Worm (Caenorhabditis elegans) whole organism, young adult: ENCODE results near the gene cng-3.
A peak's percentile ranks its signal among the peaks of the same experiment; 100 is the strongest.

ENCODE experiments used
- B0336.3 ChIP-seq: fragments of 200-800 bp; sonication (Bioruptor generic); IDR thresholded peaks from 2 replicates; pipeline ENCODE4 v1.3.6; 2022; ENCODE audit warnings: missing genetic modification characterization, missing compliant biosample characterization
- C06A6.2 ChIP-seq: fragments of 200-800 bp; sonication (Bioruptor generic); conservative IDR thresholded peaks from 2 replicates; pipeline ENCODE4 v1.3.6; 2022; ENCODE audit warnings: missing genetic modification characterization, missing compliant biosample characterization
- F23B12.7 ChIP-seq: sonication (generic microtip); optimal IDR thresholded peaks from 2 replicates; lab custom pipeline; 2017; ENCODE audit warnings: missing genetic modification characterization, mild to moderate bottlenecking, missing compliant biosample characterization, antibody characterized with exemption, moderate library complexity; ENCODE audit not compliant: insufficient read depth
- F55B11.4 ChIP-seq: sonication (generic microtip); optimal IDR thresholded peaks from 2 replicates; lab custom pipeline; 2016; ENCODE audit warnings: missing compliant biosample characterization, missing genetic modification characterization, borderline replicate concordance; ENCODE audit not compliant: insufficient read depth
- Y53F4B.3 ChIP-seq: fragments of 200-800 bp; sonication (Bioruptor generic); IDR thresholded peaks from 2 replicates; pipeline ENCODE4 v1.3.6; 2022; ENCODE audit warnings: missing genetic modification reagents, missing genetic modification characterization, missing compliant biosample characterization
- Y79H2A.3 ChIP-seq: fragments of 200-800 bp; sonication (Bioruptor generic); conservative IDR thresholded peaks from 2 replicates; pipeline ENCODE4 v1.3.6; 2022; ENCODE audit warnings: missing genetic modification reagents, missing genetic modification characterization, missing compliant biosample characterization
- Y95B8A.8 ChIP-seq: fragments of 200-800 bp; sonication (Bioruptor generic); IDR thresholded peaks from 2 replicates; pipeline ENCODE4 v1.3.6; 2022; ENCODE audit warnings: missing genetic modification reagents, missing genetic modification characterization, missing compliant biosample characterization
- atf-7 ChIP-seq: sonication (generic microtip); optimal IDR thresholded peaks from 2 replicates; lab custom pipeline; 2017; ENCODE audit warnings: mild to moderate bottlenecking, missing genetic modification characterization, missing compliant biosample characterization
- attf-3 ChIP-seq: fragments of 200-800 bp; sonication (Bioruptor generic); conservative IDR thresholded peaks from 2 replicates; pipeline ENCODE4 v1.3.6; 2022; ENCODE audit warnings: missing genetic modification reagents, missing genetic modification characterization, missing compliant biosample characterization
- attf-5 ChIP-seq: fragments of 200-800 bp; sonication (Bioruptor generic); optimal IDR thresholded peaks from 2 replicates; lab custom pipeline; 2018; ENCODE audit warnings: mild to moderate bottlenecking, missing genetic modification characterization, missing compliant biosample characterization
- ccch-3 ChIP-seq: fragments of 200-800 bp; sonication (Bioruptor generic); optimal IDR thresholded peaks from 2 replicates; lab custom pipeline; 2018; ENCODE audit warnings: mild to moderate bottlenecking, missing genetic modification characterization, missing compliant biosample characterization
- cebp-1 ChIP-seq, 2 experiments: fragments of 200-800 bp in 1 of 2; sonication (Bioruptor generic) in 1 of 2; sonication (generic microtip) in 1 of 2; IDR thresholded peaks in 1 of 2; optimal IDR thresholded peaks in 1 of 2; 2 replicates each; pipeline versions ENCODE4 v1.3.6 to Lab custom; 2017 to 2022; ENCODE audit warnings: missing compliant biosample characterization in 2 of 2, missing genetic modification characterization in 2 of 2, mild to moderate bottlenecking in 1 of 2, missing genetic modification reagents in 1 of 2, moderate library complexity in 1 of 2
- ceh-100 ChIP-seq: fragments of 200-800 bp; sonication (Bioruptor generic); IDR thresholded peaks from 2 replicates; pipeline ENCODE4 v1.3.6; 2022; ENCODE audit warnings: missing genetic modification reagents, missing genetic modification characterization, missing compliant biosample characterization
- ceh-40 ChIP-seq: fragments of 200-800 bp; sonication (Bioruptor generic); IDR thresholded peaks from 2 replicates; pipeline ENCODE4 v1.3.6; 2022; ENCODE audit warnings: missing genetic modification characterization, missing compliant biosample characterization
- ceh-91 ChIP-seq: fragments of 200-800 bp; sonication (Bioruptor generic); IDR thresholded peaks from 2 replicates; pipeline ENCODE4 v1.3.6; 2022; ENCODE audit warnings: missing genetic modification reagents, missing genetic modification characterization, missing compliant biosample characterization
- dox-1 ChIP-seq: fragments of 200-800 bp; sonication (Bioruptor generic); IDR thresholded peaks from 2 replicates; pipeline ENCODE4 v1.3.6; 2022; ENCODE audit warnings: missing genetic modification reagents, missing genetic modification characterization, missing compliant biosample characterization
- efl-1 ChIP-seq: fragments of 150-350 bp; optimal IDR thresholded peaks from 2 replicates; lab custom pipeline; 2014; ENCODE audit warnings: missing biosample characterization, missing genetic modification reagents, missing genetic modification characterization
- egl-18 ChIP-seq: fragments of 200-800 bp; sonication (Bioruptor generic); IDR thresholded peaks from 2 replicates; pipeline ENCODE4 v1.3.6; 2022; ENCODE audit warnings: missing genetic modification reagents, missing genetic modification characterization, missing compliant biosample characterization
- ets-4 ChIP-seq: fragments of 200-800 bp; sonication (Bioruptor generic); optimal IDR thresholded peaks from 2 replicates; lab custom pipeline; 2018; ENCODE audit warnings: mild to moderate bottlenecking, missing genetic modification characterization, missing compliant biosample characterization
- him-1 ChIP-seq: sonication (generic microtip); optimal IDR thresholded peaks from 2 replicates; lab custom pipeline; 2016; ENCODE audit warnings: missing genotype, missing genetic modification reagents, missing genetic modification characterization, missing compliant biosample characterization
- hmg-1.2 ChIP-seq: fragments of 200-800 bp; sonication (Bioruptor generic); IDR thresholded peaks from 2 replicates; pipeline ENCODE4 v1.3.6; 2022; ENCODE audit warnings: missing genetic modification reagents, missing genetic modification characterization, missing compliant biosample characterization
- hsf-1 ChIP-seq: fragments of 200-800 bp; sonication (Bioruptor generic); IDR thresholded peaks from 2 replicates; pipeline ENCODE4 v1.3.6; 2022; ENCODE audit warnings: missing genetic modification reagents, missing genetic modification characterization, missing compliant biosample characterization
- lin-35 ChIP-seq, 3 experiments: fragments of 150-350 bp in 2 of 3; sonication (generic microtip) in 1 of 3; optimal IDR thresholded peaks; 2 replicates each; lab custom pipeline; 2014 to 2018; ENCODE audit warnings: missing biosample characterization in 3 of 3, missing genetic modification characterization in 3 of 3, missing genetic modification reagents in 3 of 3
- lir-1 ChIP-seq: fragments of 200-800 bp; sonication (Bioruptor generic); conservative IDR thresholded peaks from 2 replicates; pipeline ENCODE4 v1.3.6; 2022; ENCODE audit warnings: missing genetic modification reagents, missing genetic modification characterization, missing compliant biosample characterization
- lsl-1 ChIP-seq: fragments of 200-800 bp; sonication (Bioruptor generic); optimal IDR thresholded peaks from 2 replicates; lab custom pipeline; 2018; ENCODE audit warnings: mild to moderate bottlenecking, missing genetic modification characterization, moderate library complexity, missing compliant biosample characterization
- madf-10 ChIP-seq: sonication (generic microtip); optimal IDR thresholded peaks from 2 replicates; lab custom pipeline; 2016; ENCODE audit warnings: mild to moderate bottlenecking, missing genetic modification characterization, missing compliant biosample characterization
- madf-3 ChIP-seq: fragments of 200-800 bp; sonication (Bioruptor generic); IDR thresholded peaks from 2 replicates; pipeline ENCODE4 v1.3.6; 2022; ENCODE audit warnings: missing genetic modification reagents, missing genetic modification characterization, missing compliant biosample characterization
- mel-28 ChIP-seq: sonication (generic microtip); optimal IDR thresholded peaks from 2 replicates; lab custom pipeline; 2016; ENCODE audit warnings: borderline replicate concordance, mild to moderate bottlenecking, missing genetic modification characterization, missing compliant biosample characterization
- nfya-2 ChIP-seq: fragments of 200-800 bp; sonication (Bioruptor generic); IDR thresholded peaks from 2 replicates; pipeline ENCODE4 v1.3.6; 2022; ENCODE audit warnings: missing genetic modification reagents, missing genetic modification characterization, missing compliant biosample characterization
- nfyb-1 ChIP-seq: fragments of 200-800 bp; sonication (Bioruptor generic); IDR thresholded peaks from 2 replicates; pipeline ENCODE4 v1.3.6; 2022; ENCODE audit warnings: missing genetic modification reagents, missing genetic modification characterization, missing compliant biosample characterization
- nhr-120 ChIP-seq: fragments of 200-800 bp; sonication (Bioruptor generic); IDR thresholded peaks from 2 replicates; pipeline ENCODE4 v1.3.6; 2022; ENCODE audit warnings: missing genetic modification characterization, missing compliant biosample characterization
- pha-4 ChIP-seq: fragments of 150-350 bp; sonication (generic microtip); optimal IDR thresholded peaks from 2 replicates; lab custom pipeline; 2014; ENCODE audit warnings: missing biosample characterization, missing genetic modification reagents, missing genetic modification characterization
- rcor-1 ChIP-seq: fragments of 200-800 bp; sonication (Bioruptor generic); IDR thresholded peaks from 2 replicates; pipeline ENCODE4 v1.3.6; 2022; ENCODE audit warnings: missing genetic modification reagents, missing genetic modification characterization, missing compliant biosample characterization
- rec-8 ChIP-seq, 2 experiments: sonication (generic microtip); optimal IDR thresholded peaks; 2 replicates each; lab custom pipeline; 2016; ENCODE audit warnings: mild to moderate bottlenecking in 2 of 2, missing genetic modification characterization in 2 of 2, missing genetic modification reagents in 2 of 2, missing genotype in 2 of 2, missing biosample characterization in 1 of 2, missing compliant biosample characterization in 1 of 2, moderate library complexity in 1 of 2
- sea-2 ChIP-seq: fragments of 200-800 bp; sonication (Bioruptor generic); IDR thresholded peaks from 2 replicates; pipeline ENCODE4 v1.3.6; 2022; ENCODE audit warnings: missing genetic modification characterization, missing compliant biosample characterization
- snpc-1.1 ChIP-seq: sonication (generic microtip); optimal IDR thresholded peaks from 2 replicates; lab custom pipeline; 2017; ENCODE audit warnings: missing genetic modification characterization, mild to moderate bottlenecking, missing compliant biosample characterization, antibody characterized with exemption, moderate library complexity, missing genotype, missing genetic modification reagents; ENCODE audit not compliant: insufficient read depth
- snpc-3.4 ChIP-seq: sonication (generic microtip); optimal IDR thresholded peaks from 2 replicates; lab custom pipeline; 2017; ENCODE audit warnings: missing genetic modification characterization, mild to moderate bottlenecking, missing compliant biosample characterization, antibody characterized with exemption, moderate library complexity, missing genotype, missing genetic modification reagents
- somi-1 ChIP-seq: fragments of 200-800 bp; sonication (Bioruptor generic); optimal IDR thresholded peaks from 2 replicates; lab custom pipeline; 2018; ENCODE audit warnings: mild to moderate bottlenecking, missing genetic modification characterization, missing compliant biosample characterization
- tbp1 ChIP-seq: fragments of 200-800 bp; sonication (Bioruptor generic); optimal IDR thresholded peaks from 2 replicates; lab custom pipeline; 2018; ENCODE audit warnings: mild to moderate bottlenecking, missing genetic modification characterization, missing compliant biosample characterization
- tlf-1 ChIP-seq: fragments of 200-800 bp; sonication (Bioruptor generic); optimal IDR thresholded peaks from 2 replicates; lab custom pipeline; 2018; ENCODE audit warnings: mild to moderate bottlenecking, missing genetic modification characterization, missing compliant biosample characterization
- xnd-1 ChIP-seq: sonication (generic microtip); optimal IDR thresholded peaks from 2 replicates; lab custom pipeline; 2016; ENCODE audit warnings: missing genotype, missing genetic modification reagents, missing genetic modification characterization, missing compliant biosample characterization
- zfh-2 ChIP-seq: fragments of 200-800 bp; sonication (Bioruptor generic); conservative IDR thresholded peaks from 2 replicates; pipeline ENCODE4 v1.3.6; 2022; ENCODE audit warnings: missing genetic modification reagents, missing genetic modification characterization, missing compliant biosample characterization
- ztf-18 ChIP-seq: sonication (generic microtip); optimal IDR thresholded peaks from 2 replicates; lab custom pipeline; 2016; ENCODE audit warnings: missing genotype, mild to moderate bottlenecking, missing genetic modification characterization, missing compliant biosample characterization
- ztf-3 ChIP-seq: fragments of 200-800 bp; sonication (Bioruptor generic); optimal IDR thresholded peaks from 2 replicates; lab custom pipeline; 2018; ENCODE audit warnings: mild to moderate bottlenecking, missing genetic modification characterization, missing compliant biosample characterization
- ztf-6 ChIP-seq: fragments of 200-800 bp; sonication (Bioruptor generic); IDR thresholded peaks from 2 replicates; pipeline ENCODE4 v1.3.6; 2022; ENCODE audit warnings: missing genetic modification reagents, missing genetic modification characterization, missing compliant biosample characterization

Gene cng-3

ce11 chrIV:9440880-9441336 lies 39.9 kb downstream of the cng-3 start, which contains the start of gene idh-1 (continued):
- TF ChIP-seq cebp-1 (GFP tag; IDR thresholded peaks at IDR 0.05; lab: Robert Waterston, UW) (no peak), cebp-1 (tag; optimal IDR thresholded peaks at IDR 0.05; lab: Kevin White, UChicago) (peak; percentile 36), Y79H2A.3 (GFP tag; lab: Robert Waterston, UW) (no peak), dox-1 (GFP tag; lab: Robert Waterston, UW) (peak; percentile 64; the same call in 1 of the 2 replicates), tbp1 (GFP tag; lab: Kevin White, UChicago) (peak; percentile 53), lin-35 (GFP tag; optimal IDR thresholded peaks at IDR 0.05; lab: Kevin White, UChicago) (peak; percentile 0 to 72 (median 30)), atf-7 (tag; lab: Kevin White, UChicago) (no peak), attf-3 (GFP tag; lab: Robert Waterston, UW) (no peak), F55B11.4 (tag; lab: Kevin White, UChicago) (no peak), sea-2 (GFP tag; lab: Robert Waterston, UW) (no peak), ets-4 (no peak), hmg-1.2 (GFP tag; lab: Robert Waterston, UW) (peak; percentile 58), tlf-1 (GFP tag; lab: Kevin White, UChicago) (peak; percentile 75), hsf-1 (GFP tag; lab: Robert Waterston, UW) (peak; percentile 65), rec-8 (tag; optimal IDR thresholded peaks at IDR 0.05; lab: Kevin White, UChicago) (no peak), ztf-18 (tag; lab: Kevin White, UChicago) (no peak), lsl-1 (GFP tag; lab: Kevin White, UChicago) (peak; percentile 74), lir-1 (GFP tag; lab: Robert Waterston, UW) (no peak; the same call in 1 of the 2 replicates), nfya-2 (no peak), efl-1 (GFP tag; lab: Kevin White, UChicago) (peak; percentile 95), nhr-120 (GFP tag; lab: Robert Waterston, UW) (no peak), egl-18 (GFP tag; lab: Robert Waterston, UW) (no peak), xnd-1 (tag; lab: Kevin White, UChicago) (peak; percentile 77), ztf-3 (no peak), mel-28 (tag; lab: Kevin White, UChicago) (no peak), him-1 (tag; lab: Kevin White, UChicago) (no peak), ceh-40 (GFP tag; lab: Robert Waterston, UW) (no peak), ztf-6 (GFP tag; lab: Robert Waterston, UW) (no peak), rcor-1 (GFP tag; lab: Robert Waterston, UW) (0 out of 2 replicates have a peak, but pooled peaks have one; percentile 19), F23B12.7 (tag; lab: Kevin White, UChicago) (peak; percentile 9), B0336.3 (peak; percentile 71), attf-5 (peak; percentile 38), C06A6.2 (GFP tag; lab: Robert Waterston, UW) (no peak), madf-3 (GFP tag; lab: Robert Waterston, UW) (0 out of 2 replicates have a peak, but pooled peaks have one; percentile 55), nfyb-1 (GFP tag; lab: Robert Waterston, UW) (0 out of 2 replicates have a peak, but pooled peaks have one; percentile 17), somi-1 (GFP tag; lab: Kevin White, UChicago) (peak; percentile 58), madf-10 (no peak), zfh-2 (GFP tag; lab: Robert Waterston, UW) (peak; percentile 62; the same call in 1 of the 2 replicates), ceh-100 (GFP tag; lab: Robert Waterston, UW) (peak; percentile 19; the same call in 1 of the 2 replicates), snpc-3.4 (tag; lab: Kevin White, UChicago) (peak; percentile 75), Y53F4B.3 (GFP tag; lab: Robert Waterston, UW) (no peak), pha-4 (tag; lab: Kevin White, UChicago) (no peak), snpc-1.1 (tag; lab: Kevin White, UChicago) (peak; percentile 68), ccch-3 (GFP tag; lab: Kevin White, UChicago) (no peak), Y95B8A.8 (GFP tag; lab: Robert Waterston, UW) (peak; percentile 36; the same call in 1 of the 2 replicates), ceh-91 (GFP tag; lab: Robert Waterston, UW) (peak; percentile 85)
- TF ChIP-seq, all 124 proteins: peak for 42
